Worm (Caenorhabditis elegans) whole organism, young adult: ENCODE measurements around the gene F10C1.3.
"Not testable (repeated sequence)": the region's sequence is repeated elsewhere in the genome, so short reads cannot be mapped to it uniquely, and the experiment has no call there.

ENCODE experiments used
- F10E7.11 ChIP-seq: sonication (generic microtip); optimal IDR thresholded peaks from 2 replicates; lab custom pipeline; 2017; ENCODE audit warnings: mild to moderate bottlenecking, missing genetic modification characterization, moderate library complexity, missing compliant biosample characterization
- F57A8.1 ChIP-seq: fragments of 200-800 bp; sonication (Bioruptor generic); optimal IDR thresholded peaks from 2 replicates; lab custom pipeline; 2018; ENCODE audit warnings: mild to moderate bottlenecking, missing genetic modification characterization, moderate library complexity, missing compliant biosample characterization
- Y56A3A.18 ChIP-seq: fragments of 200-800 bp; sonication (Bioruptor generic); IDR thresholded peaks from 2 replicates; pipeline ENCODE4 v1.3.6; 2022; ENCODE audit warnings: missing genetic modification reagents, missing genetic modification characterization, missing compliant biosample characterization
- Y67H2A.10 ChIP-seq: fragments of 200-800 bp; sonication (Bioruptor generic); conservative IDR thresholded peaks from 2 replicates; pipeline ENCODE4 v1.3.6; 2022; ENCODE audit warnings: missing genetic modification reagents, missing genetic modification characterization, missing compliant biosample characterization
- ZK185.1 ChIP-seq: sonication (generic microtip); optimal IDR thresholded peaks from 2 replicates; lab custom pipeline; 2016; ENCODE audit warnings: mild to moderate bottlenecking, missing genetic modification characterization, missing compliant biosample characterization; ENCODE audit not compliant: poor library complexity, severe bottlenecking
- atf-7 ChIP-seq: sonication (generic microtip); optimal IDR thresholded peaks from 2 replicates; lab custom pipeline; 2017; ENCODE audit warnings: mild to moderate bottlenecking, missing genetic modification characterization, missing compliant biosample characterization
- attf-3 ChIP-seq: fragments of 200-800 bp; sonication (Bioruptor generic); conservative IDR thresholded peaks from 2 replicates; pipeline ENCODE4 v1.3.6; 2022; ENCODE audit warnings: missing genetic modification reagents, missing genetic modification characterization, missing compliant biosample characterization
- cebp-1 ChIP-seq, 2 experiments: fragments of 200-800 bp in 1 of 2; sonication (Bioruptor generic) in 1 of 2; sonication (generic microtip) in 1 of 2; IDR thresholded peaks in 1 of 2; optimal IDR thresholded peaks in 1 of 2; 2 replicates each; pipeline versions ENCODE4 v1.3.6 to Lab custom; 2017 to 2022; ENCODE audit warnings: missing compliant biosample characterization in 2 of 2, missing genetic modification characterization in 2 of 2, mild to moderate bottlenecking in 1 of 2, missing genetic modification reagents in 1 of 2, moderate library complexity in 1 of 2
- ceh-27 ChIP-seq: fragments of 200-800 bp; sonication (Bioruptor generic); optimal IDR thresholded peaks from 2 replicates; lab custom pipeline; 2018; ENCODE audit warnings: mild to moderate bottlenecking, missing genetic modification characterization, moderate library complexity, missing compliant biosample characterization
- ceh-40 ChIP-seq: fragments of 200-800 bp; sonication (Bioruptor generic); IDR thresholded peaks from 2 replicates; pipeline ENCODE4 v1.3.6; 2022; ENCODE audit warnings: missing genetic modification characterization, missing compliant biosample characterization
- die-1 ChIP-seq: sonication (generic microtip); optimal IDR thresholded peaks from 2 replicates; lab custom pipeline; 2016; ENCODE audit warnings: missing genotype, mild to moderate bottlenecking, missing genetic modification characterization, missing compliant biosample characterization
- dox-1 ChIP-seq: fragments of 200-800 bp; sonication (Bioruptor generic); IDR thresholded peaks from 2 replicates; pipeline ENCODE4 v1.3.6; 2022; ENCODE audit warnings: missing genetic modification reagents, missing genetic modification characterization, missing compliant biosample characterization
- dpff-1 ChIP-seq: sonication (generic microtip); optimal IDR thresholded peaks from 2 replicates; lab custom pipeline; 2017; ENCODE audit warnings: mild to moderate bottlenecking, missing genetic modification characterization, missing compliant biosample characterization
- ets-4 ChIP-seq: fragments of 200-800 bp; sonication (Bioruptor generic); optimal IDR thresholded peaks from 2 replicates; lab custom pipeline; 2018; ENCODE audit warnings: mild to moderate bottlenecking, missing genetic modification characterization, missing compliant biosample characterization
- gei-17 ChIP-seq: fragments of 200-800 bp; sonication (Bioruptor generic); optimal IDR thresholded peaks from 2 replicates; lab custom pipeline; 2018; ENCODE audit warnings: mild to moderate bottlenecking, missing genetic modification characterization, missing compliant biosample characterization
- hlh-26 ChIP-seq: fragments of 200-800 bp; sonication (Bioruptor generic); conservative IDR thresholded peaks from 2 replicates; pipeline ENCODE4 v1.3.6; 2022; ENCODE audit warnings: missing genetic modification reagents, missing genetic modification characterization, missing compliant biosample characterization
- hmg-20 ChIP-seq: fragments of 200-800 bp; sonication (Bioruptor generic); IDR thresholded peaks from 2 replicates; pipeline ENCODE4 v1.3.6; 2022; ENCODE audit warnings: missing genetic modification reagents, missing genetic modification characterization, missing compliant biosample characterization
- let-526 ChIP-seq: fragments of 200-800 bp; sonication (Bioruptor generic); IDR thresholded peaks from 2 replicates; pipeline ENCODE4 v1.3.6; 2022; ENCODE audit warnings: missing genetic modification reagents, missing genetic modification characterization, missing compliant biosample characterization
- lin-35 ChIP-seq, 3 experiments: fragments of 150-350 bp in 2 of 3; sonication (generic microtip) in 1 of 3; optimal IDR thresholded peaks; 2 replicates each; lab custom pipeline; 2014 to 2018; ENCODE audit warnings: missing biosample characterization in 3 of 3, missing genetic modification characterization in 3 of 3, missing genetic modification reagents in 3 of 3
- madf-6 ChIP-seq: fragments of 200-800 bp; sonication (Bioruptor generic); IDR thresholded peaks from 2 replicates; pipeline ENCODE4 v1.3.6; 2022; ENCODE audit warnings: missing genetic modification reagents, missing genetic modification characterization, missing compliant biosample characterization
- madf-8 ChIP-seq: fragments of 200-800 bp; sonication (Bioruptor generic); conservative IDR thresholded peaks from 2 replicates; pipeline ENCODE4 v1.3.6; 2022; ENCODE audit warnings: missing genetic modification reagents, missing genetic modification characterization, missing compliant biosample characterization
- mes-4 ChIP-seq: sonication (generic microtip); optimal IDR thresholded peaks from 2 replicates; lab custom pipeline; 2016; ENCODE audit warnings: missing genotype, missing genetic modification characterization, missing compliant biosample characterization
- nfyb-1 ChIP-seq: fragments of 200-800 bp; sonication (Bioruptor generic); IDR thresholded peaks from 2 replicates; pipeline ENCODE4 v1.3.6; 2022; ENCODE audit warnings: missing genetic modification reagents, missing genetic modification characterization, missing compliant biosample characterization
- nhr-80 ChIP-seq: sonication (generic microtip); optimal IDR thresholded peaks from 2 replicates; lab custom pipeline; 2016; ENCODE audit warnings: missing genetic modification characterization, missing compliant biosample characterization
- rpc-1 ChIP-seq, 2 experiments: fragments of 150-350 bp in 1 of 2; sonication (generic microtip) in 1 of 2; optimal IDR thresholded peaks; 2 replicates each; lab custom pipeline; 2014 to 2018; ENCODE audit warnings: missing biosample characterization in 1 of 2, missing genetic modification characterization in 1 of 2, missing genetic modification reagents in 1 of 2, missing genotype in 1 of 2
- sdz-38 ChIP-seq: sonication (generic microtip); optimal IDR thresholded peaks from 2 replicates; lab custom pipeline; 2016; ENCODE audit warnings: missing genotype, missing genetic modification characterization, missing compliant biosample characterization
- snpc-1.3 ChIP-seq: sonication (generic microtip); optimal IDR thresholded peaks from 2 replicates; lab custom pipeline; 2017; ENCODE audit warnings: missing genetic modification characterization, mild to moderate bottlenecking, missing compliant biosample characterization, antibody characterized with exemption, moderate library complexity, missing genotype, missing genetic modification reagents; ENCODE audit not compliant: insufficient read depth
- sptf-2 ChIP-seq: fragments of 200-800 bp; sonication (Bioruptor generic); optimal IDR thresholded peaks from 2 replicates; lab custom pipeline; 2018; ENCODE audit warnings: mild to moderate bottlenecking, missing genetic modification characterization, missing compliant biosample characterization
- tbx-9 ChIP-seq: sonication (generic microtip); optimal IDR thresholded peaks from 2 replicates; lab custom pipeline; 2016; ENCODE audit warnings: borderline replicate concordance, missing genetic modification characterization, inconsistent platforms, missing compliant biosample characterization
- unc-130 ChIP-seq: sonication (generic microtip); optimal IDR thresholded peaks from 2 replicates; lab custom pipeline; 2016; ENCODE audit warnings: missing genetic modification reagents, missing genetic modification characterization, missing compliant biosample characterization
- unc-62 ChIP-seq: fragments of 150-350 bp; optimal IDR thresholded peaks from 2 replicates; lab custom pipeline; 2014; ENCODE audit warnings: missing biosample characterization, missing genetic modification reagents, missing genetic modification characterization
- zim-3 ChIP-seq: sonication (generic microtip); optimal IDR thresholded peaks from 2 replicates; lab custom pipeline; 2017; ENCODE audit warnings: mild to moderate bottlenecking, missing genetic modification characterization, moderate library complexity, missing compliant biosample characterization
- ztf-22 ChIP-seq: fragments of 200-800 bp; sonication (Bioruptor generic); optimal IDR thresholded peaks from 2 replicates; lab custom pipeline; 2018; ENCODE audit warnings: mild to moderate bottlenecking, missing genetic modification characterization, moderate library complexity, missing compliant biosample characterization

Gene F10C1.3

ce11 chrII:5757656-5758055, at the start of gene F10C1.3, which contains the start of gene F10C1.23:
TSS of gene F10C1.3 (minus strand) at chrII:5757756.
TSS of gene F10C1.23 (plus strand) at chrII:5758040.
- not testable (repeated sequence) for TF ChIP-seq gei-17 (GFP tag; lab: Kevin White, UChicago); attf-3 (GFP tag; lab: Robert Waterston, UW); zim-3 (tag; lab: Kevin White, UChicago)

ce11 chrII:5806563-5806962, 49.0 kb upstream of the F10C1.3 start:
- peak; percentile 33; the same call in 1 of the 2 replicates for TF ChIP-seq dox-1 (GFP tag; lab: Robert Waterston, UW)
- TF ChIP-seq nfyb-1: 0 out of 2 replicates have a peak, but pooled peaks have one; percentile 13
- TF ChIP-seq die-1 (tag; lab: Kevin White, UChicago): no peak
- TF ChIP-seq nhr-80: peak; percentile 92

ce11 chrII:5805303-5805702, 47.7 kb upstream of the F10C1.3 start, which contains the start of gene K05F1.10:
TSS of gene K05F1.10 (minus strand) at chrII:5805473.
- TF ChIP-seq cebp-1 (GFP tag; IDR thresholded peaks at IDR 0.05; lab: Robert Waterston, UW): no peak
- peak; percentile 42 for TF ChIP-seq cebp-1 (tag; optimal IDR thresholded peaks at IDR 0.05; lab: Kevin White, UChicago)
- TF ChIP-seq rpc-1 (optimal IDR thresholded peaks at IDR 0.05; lab: Kevin White, UChicago): no peak
- TF ChIP-seq rpc-1 (tag; optimal IDR thresholded peaks at IDR 0.05; lab: Kevin White, UChicago): no peak
- TF ChIP-seq ceh-27 (GFP tag; lab: Kevin White, UChicago): no peak
- peak; percentile 34 for TF ChIP-seq nhr-80

ce11 chrII:5804288-5804687, 46.7 kb upstream of the F10C1.3 start:
- TF ChIP-seq atf-7 (tag; lab: Kevin White, UChicago) (no peak), madf-8 (GFP tag; lab: Robert Waterston, UW) (no peak), attf-3 (GFP tag; lab: Robert Waterston, UW) (no peak), ZK185.1 (tag; lab: Kevin White, UChicago) (no peak), hlh-26 (GFP tag; lab: Robert Waterston, UW) (no peak), F10E7.11 (tag; lab: Kevin White, UChicago) (no peak), mes-4 (tag; lab: Kevin White, UChicago) (no peak), Y67H2A.10 (GFP tag; lab: Robert Waterston, UW) (no peak), sptf-2 (GFP tag; lab: Kevin White, UChicago) (no peak), unc-62 (GFP tag; lab: Kevin White, UChicago) (no peak), lin-35 (GFP tag; optimal IDR thresholded peaks at IDR 0.05; lab: Kevin White, UChicago) (no peak), sdz-38 (tag; lab: Kevin White, UChicago) (no peak), cebp-1 (GFP tag; IDR thresholded peaks at IDR 0.05; lab: Robert Waterston, UW) (no peak), cebp-1 (tag; optimal IDR thresholded peaks at IDR 0.05; lab: Kevin White, UChicago) (no peak)

- TF ChIP-seq F57A8.1 (GFP tag; lab: Kevin White, UChicago) (no peak), dpff-1 (tag; lab: Kevin White, UChicago) (no peak), ceh-40 (no peak), let-526 (no peak), ztf-22 (no peak), madf-6 (GFP tag; lab: Robert Waterston, UW) (no peak), ets-4 (GFP tag; lab: Kevin White, UChicago) (no peak), hmg-20 (GFP tag; lab: Robert Waterston, UW) (no peak), tbx-9 (tag; lab: Kevin White, UChicago) (no peak), hlh-26 (GFP tag; lab: Robert Waterston, UW) (no peak), unc-130 (no peak), Y56A3A.18 (no peak), snpc-1.3 (tag; lab: Kevin White, UChicago) (no peak)
These were observed 43.5 kb upstream of the F10C1.3 start, which contains the start of the genes K05F1.9 and K05F1.1 for ce11 chrII:5801075-5801474. TSS of gene K05F1.9 (minus strand) at chrII:5801175. TSS of gene K05F1.1 (plus strand) at chrII:5801382.
